Fruit fly (Drosophila melanogaster) ovary, adult (tissue): ENCODE results near the gene CG14453.
"Not testable (repeated sequence)": the region's sequence is repeated elsewhere in the genome, so short reads cannot be mapped to it uniquely, and the experiment has no call there.

ENCODE experiments used
- CG17801 ChIP-seq: fragments of 200-800 bp; optimal IDR thresholded peaks from 2 replicates; lab custom pipeline; 2019; ENCODE audit warnings: missing biosample characterization, mild to moderate bottlenecking, missing genetic modification characterization, moderate library complexity; ENCODE audit not compliant: partially characterized antibody

The CG14453 gene

dm6 chr3L:22693712-22694111 lies at the start of gene CG14453, which contains the start of gene CG12546:
Gene CG14453, plus strand, starts transcription at chr3L:22694083.
Gene CG12546, minus strand, starts transcription at chr3L:22693812.
- no peak for TF ChIP-seq CG17801 (GFP tag; lab: Kevin White, UChicago)

DNA sequence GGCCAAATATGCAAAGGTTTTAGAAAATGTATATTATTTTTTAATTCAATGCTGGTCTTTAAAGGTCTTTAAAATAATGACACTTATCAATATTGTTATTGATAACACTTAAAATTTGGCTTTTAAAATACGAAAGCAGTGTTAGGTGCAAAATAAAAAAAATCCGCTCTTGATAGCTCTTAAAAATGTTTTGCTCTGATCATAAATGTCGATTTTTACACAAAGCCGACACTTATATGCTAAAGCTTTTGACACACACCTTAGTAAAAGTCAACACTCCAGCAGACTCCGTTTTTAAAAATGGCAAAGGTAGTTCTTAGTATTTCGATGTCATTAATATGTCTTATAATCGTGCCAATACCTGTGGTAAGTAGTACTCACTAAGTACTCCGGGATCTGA lies 48.6 kb upstream of the CG14453 start, which contains the start of gene CG33766:
CG33766 (plus strand) TSS at position 301 of the 400 bp plus-strand sequence.
- TF ChIP-seq CG17801 (GFP tag; lab: Kevin White, UChicago) = no peak

DNA sequence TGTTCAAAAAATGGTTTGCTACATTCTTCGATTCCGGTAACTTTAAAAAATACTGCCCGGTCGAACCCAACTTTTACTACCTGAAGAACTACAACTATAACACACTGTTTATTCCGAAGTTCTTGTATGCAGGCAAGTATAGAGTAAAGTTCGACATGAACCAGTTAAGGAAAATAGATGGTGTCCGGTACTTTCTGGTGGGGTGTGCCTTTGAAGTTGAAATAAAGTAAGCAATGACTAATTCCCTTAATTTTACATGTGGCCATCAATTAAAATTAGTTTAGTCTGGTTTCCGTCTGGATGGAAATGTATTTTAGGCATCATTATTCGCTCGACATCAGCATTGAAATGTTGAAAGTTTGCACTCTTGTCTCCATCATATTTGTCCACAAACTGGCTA lies 47.9 kb upstream of the CG14453 start, which contains the start of gene CG33767:
CG33767 (plus strand) TSS at position 301 of the 400 bp plus-strand sequence.
- TF ChIP-seq CG17801 (GFP tag; lab: Kevin White, UChicago) = no peak

DNA sequence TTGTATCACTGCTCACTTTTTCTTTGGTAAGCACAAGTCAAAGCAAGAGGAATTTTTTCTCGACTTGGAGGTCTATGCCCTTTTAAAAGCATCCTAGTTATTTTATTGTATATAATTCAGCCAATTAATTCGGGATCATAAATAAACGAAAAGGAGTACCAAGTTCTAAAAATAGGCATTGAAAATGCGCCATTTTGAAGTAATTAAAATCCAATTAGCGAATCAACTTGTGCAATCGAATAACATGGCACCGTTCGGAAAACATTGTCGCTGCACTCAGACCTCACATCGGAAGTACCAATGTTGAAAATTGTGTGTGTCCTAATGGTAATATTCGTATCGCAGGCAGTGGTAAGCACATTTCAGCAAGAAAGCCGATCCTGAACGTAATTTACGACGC lies 47.0 kb upstream of the CG14453 start, which contains the start of gene CG33768:
CG33768 (plus strand) TSS at position 301 of the 400 bp plus-strand sequence.
- no peak for TF ChIP-seq CG17801 (GFP tag; lab: Kevin White, UChicago)

DNA sequence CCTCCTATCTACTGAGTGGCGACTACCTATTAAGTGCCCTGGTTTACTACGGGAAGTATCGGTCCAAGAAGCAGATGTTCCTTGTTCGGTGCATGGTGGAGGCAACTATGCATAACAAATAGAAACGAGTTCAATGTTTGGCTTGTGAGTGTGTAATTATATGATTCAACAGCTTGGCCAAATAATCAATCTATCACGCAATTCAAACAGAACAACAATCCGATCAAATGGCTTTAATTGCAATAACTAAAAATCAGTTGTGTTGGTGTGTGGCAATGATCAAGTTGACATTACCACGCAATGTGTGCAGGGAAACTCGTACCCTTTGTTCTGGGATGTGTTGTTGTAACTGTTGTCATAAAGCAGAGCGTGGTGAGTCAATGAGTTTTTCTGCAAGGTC lies 46.3 kb upstream of the CG14453 start, which contains the start of gene CG33769:
CG33769 (plus strand) TSS at position 301 of the 400 bp plus-strand sequence.
- TF ChIP-seq CG17801 (GFP tag; lab: Kevin White, UChicago) = no peak

dm6 chr3L:22648372-22648771 lies 45.5 kb upstream of the CG14453 start, which contains the start of gene CG33770:
Gene CG33770, plus strand, starts transcription at chr3L:22648672.
- TF ChIP-seq CG17801 (GFP tag; lab: Kevin White, UChicago) = no peak

- no peak for TF ChIP-seq CG17801 (GFP tag; lab: Kevin White, UChicago)
These were observed 44.8 kb upstream of the CG14453 start, which contains the start of gene CG33771 for dm6 chr3L:22649096-22649495. Gene CG33771, plus strand, starts transcription at chr3L:22649396.

DNA sequence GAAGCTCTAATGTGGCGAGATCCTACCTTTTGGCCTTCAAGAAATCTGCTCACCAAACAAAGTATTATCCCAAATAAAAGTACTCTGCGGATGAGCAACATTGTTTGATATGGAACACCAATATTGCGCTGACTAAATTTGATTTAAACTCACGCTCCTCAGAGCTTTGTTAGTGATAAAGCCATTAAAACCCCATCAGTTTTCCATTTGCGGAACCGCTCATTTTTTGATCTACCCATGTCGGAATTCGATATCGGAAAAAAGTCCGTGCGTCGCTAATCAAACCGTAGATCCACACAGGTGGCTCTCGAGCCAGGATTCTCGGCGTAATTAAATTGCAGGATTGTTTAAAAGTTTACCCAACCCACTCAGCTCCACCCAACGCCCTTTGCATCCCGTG lies 41.5 kb upstream of the CG14453 start, which contains the start of gene CG33772:
CG33772 (minus strand) TSS at position 101 of the 400 bp plus-strand sequence.
- no peak for TF ChIP-seq CG17801 (GFP tag; lab: Kevin White, UChicago)

- no peak for TF ChIP-seq CG17801 (GFP tag; lab: Kevin White, UChicago)
These were observed 28.8 kb upstream of the CG14453 start for dm6 chr3L:22665110-22665509.

DNA sequence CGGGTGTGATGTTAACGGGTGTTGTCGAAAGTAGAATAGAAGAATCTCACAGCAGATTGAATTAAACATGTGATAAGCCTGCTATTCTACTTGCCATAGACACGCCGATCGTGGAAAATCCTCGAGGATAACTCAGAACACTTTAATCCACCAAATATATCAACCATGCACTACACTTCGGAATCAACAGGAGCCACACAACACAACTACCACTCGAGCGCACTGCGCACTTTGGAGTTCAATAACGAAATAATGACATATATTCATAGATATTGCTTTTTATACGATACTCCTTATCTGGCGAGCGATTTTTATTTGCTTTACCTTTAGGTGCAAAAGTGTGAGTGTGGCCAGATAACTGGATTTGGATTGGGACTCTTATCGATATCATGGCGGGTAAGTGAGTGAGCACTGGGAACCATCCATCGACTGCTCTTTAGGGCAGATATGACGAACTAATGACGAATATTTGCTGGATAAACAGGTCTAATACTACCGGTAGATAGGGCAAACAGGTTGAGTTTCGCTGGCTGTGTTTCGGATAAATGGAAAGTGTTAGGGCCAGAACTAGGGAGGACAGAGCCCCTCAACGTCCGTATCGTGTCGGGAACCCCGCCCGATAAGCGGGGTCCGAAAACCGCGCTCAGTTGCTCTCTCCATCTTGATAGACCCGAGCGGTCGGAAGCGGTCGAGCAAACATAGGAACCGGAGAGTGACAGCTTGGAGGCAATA lies 24.4 kb upstream of the CG14453 start, which contains the start of gene Jhbp6:
Jhbp6 (plus strand) TSS at position 682 of the 732 bp plus-strand sequence.
- no peak for TF ChIP-seq CG17801 (GFP tag; lab: Kevin White, UChicago)

dm6 chr3L:22670174-22670573 lies 23.7 kb upstream of the CG14453 start:
- TF ChIP-seq CG17801 (GFP tag; lab: Kevin White, UChicago) = no peak

DNA sequence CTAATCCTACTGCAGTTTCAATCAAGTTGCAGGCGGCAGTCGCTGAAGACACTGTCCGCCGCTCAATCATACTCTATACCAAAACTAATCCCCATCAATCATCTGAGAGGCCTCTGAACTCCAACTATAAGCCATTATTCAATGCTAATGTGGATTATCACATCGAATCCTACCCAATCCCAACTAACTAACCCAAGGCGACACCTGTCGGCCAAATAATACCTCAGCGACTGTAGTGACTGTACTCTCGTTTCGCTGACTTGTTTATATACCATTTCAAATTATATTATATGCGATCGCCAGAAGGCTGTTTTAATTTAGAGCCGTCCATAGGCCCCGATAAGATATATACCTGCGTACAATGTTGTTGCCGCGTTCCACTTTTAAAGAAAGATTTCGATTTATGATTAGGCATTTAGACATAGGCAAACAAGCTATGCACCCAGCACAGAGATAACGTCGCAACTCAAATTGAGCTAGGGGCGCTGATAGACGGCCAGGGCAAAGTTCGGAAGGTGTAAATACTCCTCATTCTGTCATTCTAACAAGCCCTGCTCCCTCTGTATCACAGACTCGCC lies 22.1 kb upstream of the CG14453 start:
- TF ChIP-seq CG17801 (GFP tag; lab: Kevin White, UChicago) = no peak

dm6 chr3L:22680932-22681331 lies 13.0 kb upstream of the CG14453 start:
- TF ChIP-seq CG17801 (GFP tag; lab: Kevin White, UChicago) = no peak

DNA sequence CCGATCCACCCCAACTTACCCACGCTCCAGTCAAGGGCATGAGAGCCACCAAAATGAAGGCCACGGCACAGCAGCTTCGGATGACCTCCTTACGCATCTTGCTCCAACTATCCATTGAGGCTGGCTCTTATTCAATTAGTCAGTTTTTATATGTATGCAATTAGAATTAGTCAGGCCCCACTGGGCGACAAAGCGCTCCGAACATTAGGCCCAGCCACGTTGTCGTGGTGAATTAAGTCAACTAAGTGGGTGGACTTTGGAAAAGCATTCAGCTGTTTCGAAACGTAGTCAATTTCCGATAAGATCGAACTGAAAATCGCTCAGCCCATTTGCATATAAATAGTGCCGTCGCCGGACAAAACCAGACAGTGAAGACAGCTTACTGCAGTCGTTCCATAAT lies 6.9 kb upstream of the CG14453 start, which contains the start of the genes CG14455 and CG14456:
CG14455 (minus strand) TSS at position 101 of the 400 bp plus-strand sequence.
CG14456 (plus strand) TSS at position 236 of the 400 bp plus-strand sequence.
- no peak for TF ChIP-seq CG17801 (GFP tag; lab: Kevin White, UChicago)

DNA sequence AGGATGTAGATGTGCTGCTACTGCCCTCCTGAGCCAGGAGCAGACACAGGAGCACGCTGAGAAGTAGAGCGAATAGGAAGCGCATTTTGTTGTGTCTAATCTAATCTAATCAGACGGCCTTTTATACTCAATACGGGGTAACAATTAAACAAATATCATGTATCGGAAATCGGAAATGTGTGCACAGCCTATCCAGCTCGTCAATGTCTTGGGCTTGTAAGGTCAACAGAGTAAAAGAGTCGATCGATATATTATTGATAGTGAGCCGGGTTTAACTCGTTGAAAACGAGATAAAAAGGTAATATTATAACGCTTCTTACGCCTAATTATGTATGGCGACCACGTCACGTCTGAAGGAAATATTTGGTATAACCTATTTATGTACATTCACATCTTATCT lies 1.5 kb upstream of the CG14453 start, which contains the start of gene CG14454:
CG14454 (minus strand) TSS at position 101 of the 400 bp plus-strand sequence.
- TF ChIP-seq CG17801 (GFP tag; lab: Kevin White, UChicago) = not testable (repeated sequence)
